Fruit fly (Drosophila melanogaster) whole organism, embryonic: ENCODE data around the gene Ptp4E.

Experiments
- Atf3 ChIP-seq: fragments of 200-800 bp; sonication (Bioruptor generic); optimal IDR thresholded peaks from 3 replicates; lab custom pipeline; 2016; ENCODE audit warnings: missing biosample characterization, missing genetic modification characterization
- Atf6 ChIP-seq: fragments of 200-800 bp; sonication (Bioruptor generic); IDR thresholded peaks from 2 replicates; pipeline ENCODE4 v1.3.6; 2022; ENCODE audit warnings: missing biosample characterization, missing genetic modification characterization
- B-H2 ChIP-seq: fragments of 200-800 bp; sonication (Bioruptor generic); optimal IDR thresholded peaks from 2 replicates; lab custom pipeline; 2018; ENCODE audit warnings: missing biosample characterization, mild to moderate bottlenecking, missing genetic modification characterization
- CG11456 ChIP-seq: fragments of 200-800 bp; sonication (Bioruptor generic); IDR thresholded peaks from 3 replicates; pipeline ENCODE4 v1.3.6; 2022; ENCODE audit warnings: missing biosample characterization, missing genetic modification characterization
- CG12942 ChIP-seq: fragments of 200-800 bp; sonication (Bioruptor generic); optimal IDR thresholded peaks from 3 replicates; lab custom pipeline; 2016; ENCODE audit warnings: missing biosample characterization, missing genetic modification characterization
- CG14965 ChIP-seq: fragments of 200-800 bp; sonication (Bioruptor generic); optimal IDR thresholded peaks from 2 replicates; lab custom pipeline; 2016; ENCODE audit warnings: missing biosample characterization, missing genetic modification characterization, borderline replicate concordance
- CG1603 ChIP-seq: fragments of 200-800 bp; sonication (Bioruptor generic); optimal IDR thresholded peaks from 2 replicates; lab custom pipeline; 2019; ENCODE audit warnings: missing biosample characterization, mild to moderate bottlenecking, missing genetic modification characterization, moderate library complexity
- CG16813 ChIP-seq: fragments of 200-800 bp; sonication (Bioruptor generic); IDR thresholded peaks from 3 replicates; pipeline ENCODE4 v1.3.6; 2022; ENCODE audit warnings: missing biosample characterization, missing genetic modification characterization; ENCODE audit not compliant: partially characterized antibody
- CG18599 ChIP-seq: fragments of 200-800 bp; sonication (Bioruptor generic); optimal IDR thresholded peaks from 3 replicates; lab custom pipeline; 2017; ENCODE audit warnings: missing biosample characterization, missing genetic modification characterization, mild to moderate bottlenecking, moderate library complexity, missing genetic modification reagents
- CG32532 ChIP-seq: fragments of 200-800 bp; sonication (Bioruptor generic); IDR thresholded peaks from 2 replicates; pipeline ENCODE4 v1.3.6; 2022; ENCODE audit warnings: missing biosample characterization, missing genetic modification characterization
- CG33557 ChIP-seq: fragments of 200-800 bp; sonication (Bioruptor generic); optimal IDR thresholded peaks from 2 replicates; lab custom pipeline; 2019; ENCODE audit warnings: missing biosample characterization, mild to moderate bottlenecking, missing genetic modification characterization, moderate library complexity
- CG7786 ChIP-seq: fragments of 200-800 bp; sonication (Bioruptor generic); optimal IDR thresholded peaks from 2 replicates; lab custom pipeline; 2016; ENCODE audit warnings: missing biosample characterization, missing genetic modification characterization
- CG8359 ChIP-seq: fragments of 200-800 bp; sonication (Bioruptor generic); optimal IDR thresholded peaks from 2 replicates; lab custom pipeline; 2017; ENCODE audit warnings: missing biosample characterization, mild to moderate bottlenecking, missing genetic modification characterization, borderline replicate concordance
- CG8924 ChIP-seq: fragments of 200-800 bp; optimal IDR thresholded peaks from 3 replicates; lab custom pipeline; 2019; ENCODE audit warnings: missing biosample characterization, mild to moderate bottlenecking, missing genetic modification characterization, moderate library complexity
- CG9437 ChIP-seq: fragments of 200-800 bp; sonication (Bioruptor generic); optimal IDR thresholded peaks from 2 replicates; lab custom pipeline; 2018; ENCODE audit warnings: missing biosample characterization, mild to moderate bottlenecking, missing genetic modification characterization
- Dbx ChIP-seq: fragments of 200-800 bp; sonication (Bioruptor generic); IDR thresholded peaks from 3 replicates; pipeline ENCODE4 v1.3.6; 2022; ENCODE audit warnings: missing biosample characterization, missing genetic modification characterization
- Dek ChIP-seq: fragments of 200-800 bp; sonication (Bioruptor generic); optimal IDR thresholded peaks from 3 replicates; lab custom pipeline; 2019; ENCODE audit warnings: missing biosample characterization, mild to moderate bottlenecking, missing genetic modification characterization, moderate library complexity
- Dfd ChIP-seq, 2 experiments: fragments of >200 bp; optimal IDR thresholded peaks; 2 replicates each; lab custom pipeline; 2017; ENCODE audit warnings: missing biosample characterization in 2 of 2, missing genetic modification characterization in 2 of 2
- Dll ChIP-seq: fragments of 200-800 bp; sonication (Bioruptor generic); IDR thresholded peaks from 4 replicates; pipeline ENCODE4 v1.3.6; 2022; ENCODE audit warnings: missing biosample characterization, missing genetic modification characterization; ENCODE audit not compliant: partially characterized antibody
- Elba2 ChIP-seq: fragments of 200-800 bp; sonication (Bioruptor generic); optimal IDR thresholded peaks from 3 replicates; lab custom pipeline; 2016; ENCODE audit warnings: missing biosample characterization, missing genetic modification characterization
- Lhr ChIP-seq: fragments of 200-800 bp; sonication (Bioruptor generic); optimal IDR thresholded peaks from 3 replicates; lab custom pipeline; 2017; ENCODE audit warnings: mild to moderate bottlenecking, missing biosample characterization, missing genetic modification reagents, missing genetic modification characterization
- Lpt ChIP-seq: fragments of >200 bp; optimal IDR thresholded peaks from 2 replicates; lab custom pipeline; 2018; ENCODE audit warnings: missing biosample characterization, missing genetic modification characterization
- MBD-R2 ChIP-seq: fragments of 200-800 bp; sonication (Bioruptor generic); IDR thresholded peaks from 2 replicates; pipeline ENCODE4 v1.3.6; 2022; ENCODE audit warnings: missing biosample characterization, missing genetic modification characterization
- Mrtf ChIP-seq: fragments of 200-800 bp; sonication (Bioruptor generic); IDR thresholded peaks from 3 replicates; pipeline ENCODE4 v1.3.6; 2022; ENCODE audit warnings: missing biosample characterization, missing genetic modification characterization
- NC2α ChIP-seq: fragments of 200-800 bp; sonication (Bioruptor generic); optimal IDR thresholded peaks from 2 replicates; lab custom pipeline; 2016; ENCODE audit warnings: missing biosample characterization, missing genetic modification characterization
- NfI ChIP-seq: fragments of 200-800 bp; sonication (Bioruptor generic); optimal IDR thresholded peaks from 3 replicates; lab custom pipeline; 2018; ENCODE audit warnings: missing biosample characterization, mild to moderate bottlenecking, missing genetic modification characterization, moderate library complexity
- Sry-β ChIP-seq: fragments of 200-800 bp; sonication (Bioruptor generic); optimal IDR thresholded peaks from 2 replicates; lab custom pipeline; 2018; ENCODE audit warnings: missing biosample characterization, mild to moderate bottlenecking, missing genetic modification characterization, moderate library complexity
- Usf ChIP-seq: fragments of 200-800 bp; sonication (Bioruptor generic); optimal IDR thresholded peaks from 2 replicates; lab custom pipeline; 2017; ENCODE audit warnings: missing genotype, missing biosample characterization, missing genetic modification characterization
- YL-1 ChIP-seq: fragments of 200-800 bp; sonication (Bioruptor generic); optimal IDR thresholded peaks from 3 replicates; lab custom pipeline; 2017; ENCODE audit warnings: missing biosample characterization, mild to moderate bottlenecking, missing genetic modification characterization
- crc ChIP-seq: fragments of 200-800 bp; sonication (Bioruptor generic); optimal IDR thresholded peaks from 2 replicates; lab custom pipeline; 2016; ENCODE audit warnings: missing biosample characterization, missing genetic modification characterization
- crp ChIP-seq, 2 experiments: fragments of 200-800 bp; sonication (Bioruptor generic); optimal IDR thresholded peaks; 2 replicates in 1 of 2; 3 replicates in 1 of 2; lab custom pipeline; 2017; ENCODE audit warnings: missing biosample characterization in 2 of 2, missing genetic modification characterization in 2 of 2, mild to moderate bottlenecking in 1 of 2, moderate library complexity in 1 of 2
- dimm ChIP-seq: fragments of 200-800 bp; sonication (Bioruptor generic); IDR thresholded peaks from 2 replicates; pipeline ENCODE4 v1.3.6; 2022; ENCODE audit warnings: missing biosample characterization, missing genetic modification characterization
- disco-r ChIP-seq: fragments of 200-800 bp; sonication (Bioruptor generic); optimal IDR thresholded peaks from 2 replicates; lab custom pipeline; 2016; ENCODE audit warnings: missing biosample characterization, missing genetic modification characterization
- emc ChIP-seq: fragments of 200-800 bp; sonication (Bioruptor generic); optimal IDR thresholded peaks from 2 replicates; lab custom pipeline; 2016; ENCODE audit warnings: missing biosample characterization, missing genetic modification characterization
- fru ChIP-seq: fragments of >200 bp; optimal IDR thresholded peaks from 2 replicates; lab custom pipeline; 2017
- gfzf ChIP-seq: fragments of 200-800 bp; sonication (Bioruptor generic); optimal IDR thresholded peaks from 2 replicates; lab custom pipeline; 2016; ENCODE audit warnings: missing biosample characterization, mild to moderate bottlenecking, missing genetic modification characterization, moderate library complexity
- lbe ChIP-seq: fragments of 200-800 bp; sonication (Bioruptor generic); optimal IDR thresholded peaks from 2 replicates; lab custom pipeline; 2016; ENCODE audit warnings: missing biosample characterization, mild to moderate bottlenecking, missing genetic modification characterization
- mirr ChIP-seq: fragments of 200-800 bp; sonication (Bioruptor generic); optimal IDR thresholded peaks from 3 replicates; lab custom pipeline; 2018; ENCODE audit warnings: missing biosample characterization, mild to moderate bottlenecking, missing genetic modification characterization
- mld ChIP-seq: fragments of 200-800 bp; sonication (Bioruptor generic); IDR thresholded peaks from 3 replicates; pipeline ENCODE4 v1.3.6; 2022; ENCODE audit warnings: missing biosample characterization, missing genetic modification characterization; ENCODE audit not compliant: partially characterized antibody
- oc ChIP-seq: fragments of 200-800 bp; sonication (Bioruptor generic); optimal IDR thresholded peaks from 2 replicates; lab custom pipeline; 2018; ENCODE audit warnings: missing biosample characterization, mild to moderate bottlenecking, missing genetic modification characterization, moderate library complexity
- prd ChIP-seq, 3 experiments: fragments of >200 bp in 2 of 3; fragments of 200-800 bp in 1 of 3; sonication (Bioruptor generic) in 1 of 3; optimal IDR thresholded peaks in 2 of 3; IDR thresholded peaks in 1 of 3; 2 replicates in 2 of 3; 3 replicates in 1 of 3; pipeline versions ENCODE4 v1.3.6 to Lab custom; 2017 to 2022; ENCODE audit warnings: missing biosample characterization in 1 of 3, missing genetic modification characterization in 1 of 3
- pum ChIP-seq: fragments of 200-800 bp; sonication (Bioruptor generic); optimal IDR thresholded peaks from 2 replicates; lab custom pipeline; 2016; ENCODE audit warnings: missing biosample characterization, missing genetic modification characterization
- shn ChIP-seq: fragments of 200-800 bp; sonication (Bioruptor generic); optimal IDR thresholded peaks from 3 replicates; lab custom pipeline; 2016; ENCODE audit warnings: missing biosample characterization, missing genetic modification characterization
- sim ChIP-seq: fragments of 200-800 bp; sonication (Bioruptor generic); IDR thresholded peaks from 2 replicates; pipeline ENCODE4 v1.3.6; 2022; ENCODE audit warnings: missing biosample characterization, missing genetic modification characterization
- sisA ChIP-seq: fragments of 200-800 bp; sonication (Bioruptor generic); IDR thresholded peaks from 2 replicates; pipeline ENCODE4 v1.3.6; 2022; ENCODE audit warnings: missing biosample characterization, missing genetic modification characterization
- ssp ChIP-seq: fragments of 200-800 bp; sonication (Bioruptor generic); IDR thresholded peaks from 2 replicates; pipeline ENCODE4 v1.3.6; 2022; ENCODE audit warnings: missing biosample characterization, missing genetic modification characterization
- toy ChIP-seq: fragments of 200-800 bp; sonication (Bioruptor generic); IDR thresholded peaks from 2 replicates; pipeline ENCODE4 v1.3.6; 2022; ENCODE audit warnings: missing biosample characterization, missing genetic modification characterization
- zfh1 ChIP-seq: fragments of 200-800 bp; sonication (Bioruptor generic); IDR thresholded peaks from 3 replicates; pipeline ENCODE4 v1.3.6; 2022; ENCODE audit warnings: missing biosample characterization, missing genetic modification characterization

Ptp4E gene

dm6 chrX:4919040-4919881, 19.7 kb upstream of the Ptp4E start (continued):
- TF ChIP-seq Sry-β (GFP tag; lab: Kevin White, UChicago) (no peak), sisA (peak; percentile 91), Atf3 (GFP tag; lab: Kevin White, UChicago) (peak; percentile 69), Atf6 (GFP tag; lab: Robert Waterston, UW) (peak; percentile 81), CG12942 (GFP tag; lab: Kevin White, UChicago) (peak; percentile 83), CG1603 (tag; lab: Kevin White, UChicago) (peak; percentile 92), CG18599 (GFP tag; lab: Kevin White, UChicago) (peak; percentile 79), crc (GFP tag; lab: Kevin White, UChicago) (peak; percentile 80), pum (GFP tag; lab: Kevin White, UChicago) (peak; percentile 82), disco-r (GFP tag; lab: Kevin White, UChicago) (peak; percentile 37), oc (tag; lab: Kevin White, UChicago) (peak; percentile 74), CG8359 (GFP tag; lab: Kevin White, UChicago) (no peak), NfI (peak; percentile 84), Lpt (GFP tag; lab: Kevin White, UChicago) (no peak), NC2α (peak; percentile 25), toy (GFP tag; lab: Robert Waterston, UW) (peak; percentile 57; the same call in 1 of the 2 replicates), MBD-R2 (peak; percentile 54; the same call in 1 of the 2 replicates), CG9437 (GFP tag; lab: Kevin White, UChicago) (peak; percentile 71), gfzf (GFP tag; lab: Kevin White, UChicago) (no peak), prd (optimal IDR thresholded peaks at IDR 0.05; lab: Kevin White, UChicago) (no peak), prd (GFP tag; IDR thresholded peaks at IDR 0.05; lab: Robert Waterston, UW) (peak; percentile 91), Lhr (GFP tag; lab: Kevin White, UChicago) (no peak), Dek (tag; lab: Kevin White, UChicago) (peak; percentile 70), crp (GFP tag; optimal IDR thresholded peaks at IDR 0.05; lab: Kevin White, UChicago) (no peak), CG8924 (tag; lab: Kevin White, UChicago) (peak; percentile 72), Dll (no peak), zfh1 (GFP tag; lab: Robert Waterston, UW) (peak; percentile 82), CG14965 (GFP tag; lab: Kevin White, UChicago) (no peak), ssp (GFP tag; lab: Robert Waterston, UW) (peak; percentile 81), sim (peak; percentile 56; the same call in 1 of the 2 replicates), mirr (GFP tag; lab: Kevin White, UChicago) (peak; percentile 63), Dbx (GFP tag; lab: Robert Waterston, UW) (peak; percentile 86), Dfd (GFP tag; optimal IDR thresholded peaks at IDR 0.05; lab: Kevin White, UChicago) (no peak), Mrtf (GFP tag; lab: Robert Waterston, UW) (peak; percentile 91), Elba2 (no peak), emc (GFP tag; lab: Kevin White, UChicago) (peak; percentile 71), CG16813 (GFP tag; lab: Robert Waterston, UW) (0 out of 3 replicates have a peak, but pooled peaks have one; percentile 2), lbe (no peak), B-H2 (GFP tag; lab: Kevin White, UChicago) (no peak), CG7786 (GFP tag; lab: Kevin White, UChicago) (peak; percentile 82), fru (lab: Kevin White, UChicago) (no peak), dimm (peak; percentile 65), CG11456 (peak; percentile 94), CG32532 (GFP tag; lab: Robert Waterston, UW) (peak; percentile 91), CG33557 (GFP tag; lab: Kevin White, UChicago) (no peak), YL-1 (GFP tag; lab: Kevin White, UChicago) (peak; percentile 12), mld (GFP tag; lab: Robert Waterston, UW) (no peak), shn (GFP tag; lab: Kevin White, UChicago) (peak; percentile 78), Usf (peak; percentile 46)
